Fruit fly (Drosophila melanogaster): Measurements from ENCODE around the gene CG12402.

dm6 chr3R:14059703-14060300 lies 48.3 kb downstream of the CG12402 start:
- TF ChIP-seq insv (optimal IDR thresholded peaks at IDR 0.05) (no peak), ttk (optimal IDR thresholded peaks at IDR 0.05) (no peak), psq (optimal IDR thresholded peaks at IDR 0.05) (no peak), Myc (optimal IDR thresholded peaks at IDR 0.05) (no peak)
